Worm (Caenorhabditis elegans) whole organism, late embryonic: ENCODE measurements around the gene Y38H6C.9.

Experiments
- C08G9.2 ChIP-seq: sonication (generic microtip); optimal IDR thresholded peaks from 2 replicates; lab custom pipeline; 2016; ENCODE audit warnings: mild to moderate bottlenecking, missing genetic modification characterization, moderate library complexity, missing compliant biosample characterization
- F13H6.1 ChIP-seq: sonication (generic microtip); optimal IDR thresholded peaks from 2 replicates; lab custom pipeline; 2016; ENCODE audit warnings: missing genetic modification characterization, missing compliant biosample characterization
- K02D7.2 ChIP-seq: sonication (generic microtip); optimal IDR thresholded peaks from 2 replicates; lab custom pipeline; 2017; ENCODE audit warnings: mild to moderate bottlenecking, missing genetic modification characterization, missing compliant biosample characterization
- K09A11.1 ChIP-seq: sonication (generic microtip); optimal IDR thresholded peaks from 2 replicates; lab custom pipeline; 2017; ENCODE audit warnings: antibody characterized with exemption, mild to moderate bottlenecking, missing genetic modification characterization, missing compliant biosample characterization; ENCODE audit not compliant: insufficient read depth
- T23F11.4 ChIP-seq: fragments of 200-800 bp; sonication (Bioruptor generic); optimal IDR thresholded peaks from 2 replicates; lab custom pipeline; 2018; ENCODE audit warnings: mild to moderate bottlenecking, missing genetic modification characterization, missing compliant biosample characterization
- Y22D7AL.16 ChIP-seq: sonication (generic microtip); optimal IDR thresholded peaks from 2 replicates; lab custom pipeline; 2016; ENCODE audit warnings: missing genetic modification characterization, missing compliant biosample characterization
- ama-1 ChIP-seq: fragments of 150-350 bp; optimal IDR thresholded peaks from 2 replicates; lab custom pipeline; 2014
- ceh-14 ChIP-seq: sonication (generic microtip); optimal IDR thresholded peaks from 2 replicates; lab custom pipeline; 2016; ENCODE audit warnings: missing genotype, missing genetic modification characterization, missing compliant biosample characterization
- ceh-18 ChIP-seq: sonication (generic microtip); optimal IDR thresholded peaks from 2 replicates; lab custom pipeline; 2016; ENCODE audit warnings: missing genetic modification characterization, missing compliant biosample characterization
- ceh-2 ChIP-seq: sonication (generic microtip); optimal IDR thresholded peaks from 2 replicates; lab custom pipeline; 2016; ENCODE audit warnings: missing genotype, missing genetic modification characterization, missing compliant biosample characterization
- ceh-22 ChIP-seq: sonication (generic microtip); optimal IDR thresholded peaks from 2 replicates; lab custom pipeline; 2017; ENCODE audit warnings: missing biosample characterization, missing genetic modification characterization
- ceh-31 ChIP-seq: sonication (generic microtip); optimal IDR thresholded peaks from 2 replicates; lab custom pipeline; 2016; ENCODE audit warnings: missing genetic modification characterization, missing compliant biosample characterization
- ceh-34 ChIP-seq: sonication (generic microtip); optimal IDR thresholded peaks from 2 replicates; lab custom pipeline; 2016; ENCODE audit warnings: mild to moderate bottlenecking, missing genetic modification characterization, missing compliant biosample characterization
- ceh-45 ChIP-seq: fragments of 200-800 bp; sonication (Bioruptor generic); IDR thresholded peaks from 2 replicates; pipeline ENCODE4 v1.3.6; 2022; ENCODE audit warnings: missing genetic modification reagents, missing genetic modification characterization, missing compliant biosample characterization
- ceh-6 ChIP-seq: fragments of 200-800 bp; sonication (Bioruptor generic); optimal IDR thresholded peaks from 2 replicates; lab custom pipeline; 2018; ENCODE audit warnings: mild to moderate bottlenecking, missing genetic modification characterization, missing compliant biosample characterization
- dve-1 ChIP-seq: sonication (generic microtip); optimal IDR thresholded peaks from 2 replicates; lab custom pipeline; 2017; ENCODE audit warnings: antibody characterized with exemption, mild to moderate bottlenecking, missing genetic modification characterization, missing compliant biosample characterization
- elt-2 ChIP-seq: sonication (generic microtip); optimal IDR thresholded peaks from 2 replicates; lab custom pipeline; 2016; ENCODE audit warnings: missing genetic modification reagents, missing genetic modification characterization, missing compliant biosample characterization
- ets-4 ChIP-seq: sonication (generic microtip); optimal IDR thresholded peaks from 2 replicates; lab custom pipeline; 2016; ENCODE audit warnings: missing genetic modification characterization, missing compliant biosample characterization
- eyg-1 ChIP-seq: sonication (generic microtip); optimal IDR thresholded peaks from 2 replicates; lab custom pipeline; 2016; ENCODE audit warnings: missing genotype, missing genetic modification characterization, missing compliant biosample characterization
- fkh-6 ChIP-seq: sonication (generic microtip); optimal IDR thresholded peaks from 2 replicates; lab custom pipeline; 2016; ENCODE audit warnings: missing genetic modification characterization, missing compliant biosample characterization
- hlh-15 ChIP-seq: sonication (generic microtip); optimal IDR thresholded peaks from 2 replicates; lab custom pipeline; 2016; ENCODE audit warnings: missing genetic modification characterization, missing compliant biosample characterization
- hlh-30 ChIP-seq: sonication (generic microtip); optimal IDR thresholded peaks from 2 replicates; lab custom pipeline; 2017; ENCODE audit warnings: antibody characterized with exemption, missing genetic modification characterization, missing compliant biosample characterization; ENCODE audit not compliant: insufficient read depth
- hlh-8 ChIP-seq: sonication (generic microtip); optimal IDR thresholded peaks from 2 replicates; lab custom pipeline; 2016; ENCODE audit warnings: missing genotype, missing genetic modification characterization, missing compliant biosample characterization
- mec-3 ChIP-seq: sonication (generic microtip); optimal IDR thresholded peaks from 2 replicates; lab custom pipeline; 2016; ENCODE audit warnings: borderline replicate concordance, missing genetic modification characterization, missing compliant biosample characterization
- nfya-1 ChIP-seq: sonication (generic microtip); optimal IDR thresholded peaks from 2 replicates; lab custom pipeline; 2017; ENCODE audit warnings: missing genetic modification characterization, mild to moderate bottlenecking, missing compliant biosample characterization, antibody characterized with exemption, moderate library complexity
- nhr-11 ChIP-seq: fragments of 150-350 bp; optimal IDR thresholded peaks from 2 replicates; lab custom pipeline; 2014; ENCODE audit warnings: missing biosample characterization, missing genetic modification characterization
- npax-4 ChIP-seq: sonication (generic microtip); optimal IDR thresholded peaks from 2 replicates; lab custom pipeline; 2016; ENCODE audit warnings: missing genetic modification characterization, missing compliant biosample characterization
- odd-2 ChIP-seq: sonication (generic microtip); optimal IDR thresholded peaks from 2 replicates; lab custom pipeline; 2017; ENCODE audit warnings: antibody characterized with exemption, mild to moderate bottlenecking, missing genetic modification characterization, missing compliant biosample characterization
- pag-3 ChIP-seq: sonication (generic microtip); optimal IDR thresholded peaks from 2 replicates; lab custom pipeline; 2016; ENCODE audit warnings: missing compliant biosample characterization, missing genetic modification characterization, borderline replicate concordance
- pat-9 ChIP-seq: fragments of 200-800 bp; sonication (Bioruptor generic); optimal IDR thresholded peaks from 2 replicates; lab custom pipeline; 2018; ENCODE audit warnings: mild to moderate bottlenecking, missing genetic modification characterization, moderate library complexity, missing compliant biosample characterization
- pha-4 ChIP-seq: fragments of 150-350 bp; optimal IDR thresholded peaks from 2 replicates; lab custom pipeline; 2018; ENCODE audit warnings: missing biosample characterization, missing genetic modification reagents, missing genetic modification characterization
- pqm-1 ChIP-seq: sonication (generic microtip); optimal IDR thresholded peaks from 2 replicates; lab custom pipeline; 2016; ENCODE audit warnings: missing genetic modification characterization, missing compliant biosample characterization
- rnt-1 ChIP-seq: sonication (generic microtip); optimal IDR thresholded peaks from 2 replicates; lab custom pipeline; 2016; ENCODE audit warnings: missing genetic modification characterization, missing compliant biosample characterization
- sox-2 ChIP-seq: fragments of 200-800 bp; sonication (Bioruptor generic); IDR thresholded peaks from 2 replicates; pipeline ENCODE4 v1.3.6; 2022; ENCODE audit warnings: missing genetic modification reagents, missing genetic modification characterization, missing compliant biosample characterization
- syd-9 ChIP-seq: sonication (generic microtip); optimal IDR thresholded peaks from 2 replicates; lab custom pipeline; 2016; ENCODE audit warnings: mild to moderate bottlenecking, missing genetic modification characterization, moderate library complexity, missing compliant biosample characterization
- ttx-3 ChIP-seq: sonication (generic microtip); optimal IDR thresholded peaks from 2 replicates; lab custom pipeline; 2016; ENCODE audit warnings: missing genetic modification reagents, missing genetic modification characterization, missing compliant biosample characterization
- unc-3 ChIP-seq, 2 experiments: fragments of 200-800 bp in 1 of 2; sonication (Bioruptor generic) in 1 of 2; sonication (generic microtip) in 1 of 2; conservative IDR thresholded peaks in 1 of 2; optimal IDR thresholded peaks in 1 of 2; 2 replicates each; pipeline versions ENCODE4 v1.3.6 to Lab custom; 2016 to 2022; ENCODE audit warnings: missing compliant biosample characterization in 2 of 2, missing genetic modification characterization in 2 of 2, missing genetic modification reagents in 1 of 2
- unc-55 ChIP-seq: sonication (generic microtip); optimal IDR thresholded peaks from 2 replicates; lab custom pipeline; 2017; ENCODE audit warnings: missing biosample characterization, missing genetic modification reagents, missing genetic modification characterization
- unc-86 ChIP-seq: sonication (generic microtip); optimal IDR thresholded peaks from 2 replicates; lab custom pipeline; 2016; ENCODE audit warnings: missing genetic modification characterization, missing compliant biosample characterization

Y38H6C.9 gene

DNA sequence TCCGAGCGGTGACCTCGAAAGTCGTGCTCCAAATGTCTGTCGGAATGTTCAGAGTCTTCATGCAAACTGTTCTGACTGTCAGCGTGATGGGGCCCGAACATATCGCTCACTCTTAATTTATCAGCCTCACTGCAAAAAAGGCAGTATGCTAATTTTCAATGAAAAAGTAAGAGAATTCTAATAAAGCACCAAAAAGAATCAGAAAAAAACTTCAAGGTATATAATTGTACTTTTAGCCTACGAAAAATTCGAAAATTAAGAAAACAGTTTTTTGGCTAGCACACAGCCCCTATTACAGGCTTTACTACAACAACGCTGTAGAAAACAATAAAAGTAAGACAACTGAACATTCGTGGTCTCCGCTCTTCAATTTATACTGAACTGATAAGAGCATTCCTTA is 39.7 kb upstream of the Y38H6C.9 start, which contains the start of gene F26F2.1:
F26F2.1 (minus strand) TSS at position 101 of the 400 bp plus-strand sequence.
- no peak for TF ChIP-seq nhr-11 (tag; lab: Kevin White, UChicago)
- no peak for TF ChIP-seq hlh-8
- no peak for TF ChIP-seq hlh-15 (tag; lab: Kevin White, UChicago)
- TF ChIP-seq nfya-1 (tag; lab: Kevin White, UChicago), result no peak
- no peak for TF ChIP-seq ceh-45
- no peak for TF ChIP-seq ceh-31 (tag; lab: Kevin White, UChicago)
- TF ChIP-seq elt-2 (tag; lab: Kevin White, UChicago), result no peak
- TF ChIP-seq eyg-1 (tag; lab: Kevin White, UChicago), result no peak
- no peak for TF ChIP-seq pag-3 (tag; lab: Kevin White, UChicago)
- TF ChIP-seq, all 69 proteins: peak for 0

ce11 chrV:20558270-20558669 is 36.2 kb upstream of the Y38H6C.9 start, which contains the start of gene abf-4:
TSS of gene abf-4 (minus strand) at chrV:20558370.
- TF ChIP-seq ceh-22 (tag; lab: Kevin White, UChicago) (no peak), F13H6.1 (tag; lab: Kevin White, UChicago) (no peak), ceh-14 (tag; lab: Kevin White, UChicago) (no peak), ceh-31 (tag; lab: Kevin White, UChicago) (no peak), pha-4 (tag; lab: Kevin White, UChicago) (no peak), C08G9.2 (tag; lab: Kevin White, UChicago) (no peak), ttx-3 (tag; lab: Kevin White, UChicago) (no peak), Y22D7AL.16 (tag; lab: Kevin White, UChicago) (no peak), ceh-45 (no peak), pat-9 (tag; lab: Kevin White, UChicago) (no peak), pqm-1 (no peak), eyg-1 (tag; lab: Kevin White, UChicago) (no peak), npax-4 (tag; lab: Kevin White, UChicago) (no peak), ceh-34 (tag; lab: Kevin White, UChicago) (no peak)

ce11 chrV:20556260-20556659 is 34.2 kb upstream of the Y38H6C.9 start, which contains the start of gene Y38H6C.23:
TSS of gene Y38H6C.23 (minus strand) at chrV:20556360.
- TF ChIP-seq ama-1 (no peak), hlh-30 (tag; lab: Kevin White, UChicago) (no peak), ceh-2 (no peak), ets-4 (tag; lab: Kevin White, UChicago) (no peak), elt-2 (tag; lab: Kevin White, UChicago) (no peak), C08G9.2 (tag; lab: Kevin White, UChicago) (no peak), ttx-3 (tag; lab: Kevin White, UChicago) (no peak), npax-4 (tag; lab: Kevin White, UChicago) (no peak), unc-3 (GFP tag; conservative IDR thresholded peaks at IDR 0.05; lab: Robert Waterston, UW) (no peak), unc-3 (tag; optimal IDR thresholded peaks at IDR 0.05; lab: Kevin White, UChicago) (no peak), ceh-6 (GFP tag; lab: Kevin White, UChicago) (no peak), dve-1 (tag; lab: Kevin White, UChicago) (no peak), syd-9 (tag; lab: Kevin White, UChicago) (no peak), unc-55 (GFP tag; lab: Kevin White, UChicago) (no peak), fkh-6 (tag; lab: Kevin White, UChicago) (no peak), odd-2 (tag; lab: Kevin White, UChicago) (no peak), sox-2 (GFP tag; lab: Robert Waterston, UW) (no peak), K09A11.1 (tag; lab: Kevin White, UChicago) (no peak)

DNA sequence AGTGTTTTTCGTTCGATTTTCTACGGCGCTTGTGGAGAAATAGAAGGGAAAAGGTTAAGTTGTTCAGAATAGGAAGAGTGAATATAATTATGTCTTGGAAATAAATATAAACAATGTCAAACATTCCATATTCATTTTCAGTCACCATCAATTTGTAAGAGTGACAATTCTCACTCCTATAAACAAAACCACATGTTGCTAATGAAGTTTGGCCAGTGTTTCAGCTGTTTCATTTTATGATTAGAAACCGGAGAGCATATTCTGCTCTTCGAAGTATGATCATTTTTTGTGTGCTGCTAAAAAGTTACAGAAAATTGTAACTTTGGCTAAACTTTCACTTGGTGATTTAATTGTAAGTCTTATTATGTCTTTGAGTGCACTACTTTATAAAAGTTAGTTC is 33.0 kb upstream of the Y38H6C.9 start, which contains the start of gene Y38H6C.21:
Y38H6C.21 (minus strand) TSS at position 148 of the 400 bp plus-strand sequence.
- TF ChIP-seq K09A11.1 (tag; lab: Kevin White, UChicago), result no peak
- no peak for TF ChIP-seq K02D7.2 (tag; lab: Kevin White, UChicago)
- no peak for TF ChIP-seq unc-55 (GFP tag; lab: Kevin White, UChicago)
- TF ChIP-seq T23F11.4 (GFP tag; lab: Kevin White, UChicago), result no peak
- no peak for TF ChIP-seq sox-2 (GFP tag; lab: Robert Waterston, UW)
- TF ChIP-seq unc-86 (tag; lab: Kevin White, UChicago), result no peak
- TF ChIP-seq mec-3 (tag; lab: Kevin White, UChicago), result no peak
- TF ChIP-seq rnt-1 (tag; lab: Kevin White, UChicago), result no peak
- TF ChIP-seq ceh-18 (tag; lab: Kevin White, UChicago), result no peak
- TF ChIP-seq pag-3 (tag; lab: Kevin White, UChicago), result no peak
